Worm (Caenorhabditis elegans): ENCODE results near the gene clec-143.

clec-143 gene

ce11 chrII:10504729-10505128 is 34.6 kb upstream of the clec-143 start (continued):
- TF ChIP-seq grh-1 (GFP tag; IDR thresholded peaks at IDR 0.05) (no peak), aly-2 (tag; optimal IDR thresholded peaks at IDR 0.05) (no peak), Y116A8C.19 (tag; optimal IDR thresholded peaks at IDR 0.05; ENCODE audit: borderline replicate concordance) (no peak), sptf-1 (tag; optimal IDR thresholded peaks at IDR 0.05) (no peak), nhr-71 (tag; optimal IDR thresholded peaks at IDR 0.05) (peak; percentile 23), zag-1 (tag; optimal IDR thresholded peaks at IDR 0.05) (no peak), skn-1 (tag; optimal IDR thresholded peaks at IDR 0.05) (no peak), dsc-1 (tag; optimal IDR thresholded peaks at IDR 0.05) (no peak), C34B4.2 (tag; optimal IDR thresholded peaks at IDR 0.05) (no peak), unc-30 (tag; optimal IDR thresholded peaks at IDR 0.05) (no peak), ceh-82 (tag; optimal IDR thresholded peaks at IDR 0.05) (no peak), hlh-4 (tag; optimal IDR thresholded peaks at IDR 0.05) (no peak), nhr-90 (tag; optimal IDR thresholded peaks at IDR 0.05; ENCODE audit: poor library complexity) (no peak), lsy-2 (tag; optimal IDR thresholded peaks at IDR 0.05) (peak in 1 of 2 experiments; percentile 19), xbp-1 (tag; optimal IDR thresholded peaks at IDR 0.05) (no peak), nhr-77 (tag; optimal IDR thresholded peaks at IDR 0.05) (peak; percentile 28), hlh-17 (GFP tag; optimal IDR thresholded peaks at IDR 0.05; ENCODE audit: borderline replicate concordance) (no peak), lin-14 (GFP tag; optimal IDR thresholded peaks at IDR 0.05) (peak; percentile 57), nhr-11 (tag; optimal IDR thresholded peaks at IDR 0.05) (no peak), lin-13 (GFP tag; optimal IDR thresholded peaks at IDR 0.05) (no peak), zip-4 (GFP tag; optimal IDR thresholded peaks at IDR 0.05) (no peak), egl-13 (tag; optimal IDR thresholded peaks at IDR 0.05) (no peak), efl-3 (GFP tag; optimal IDR thresholded peaks at IDR 0.05) (no peak), vab-15 (tag; optimal IDR thresholded peaks at IDR 0.05) (no peak), jun-1 (tag; optimal IDR thresholded peaks at IDR 0.05) (no peak), nhr-20 (tag; optimal IDR thresholded peaks at IDR 0.05) (peak; percentile 13), nhr-12 (tag; optimal IDR thresholded peaks at IDR 0.05) (no peak), F16B12.6 (tag; optimal IDR thresholded peaks at IDR 0.05) (no peak), pag-3 (tag; optimal IDR thresholded peaks at IDR 0.05; ENCODE audit: borderline replicate concordance, insufficient read depth) (no peak), ceh-63 (GFP tag; optimal IDR thresholded peaks at IDR 0.05) (no peak), blmp-1 (tag; optimal IDR thresholded peaks at IDR 0.05) (peak; percentile 62), tlp-1 (tag; optimal IDR thresholded peaks at IDR 0.05) (no peak), swsn-7 (tag; optimal IDR thresholded peaks at IDR 0.05) (no peak), pax-3 (tag; optimal IDR thresholded peaks at IDR 0.05) (no peak), fkh-4 (tag; optimal IDR thresholded peaks at IDR 0.05; ENCODE audit: borderline replicate concordance) (no peak), lir-3 (tag; optimal IDR thresholded peaks at IDR 0.05; ENCODE audit: poor library complexity) (no peak), pqm-1 (tag; optimal IDR thresholded peaks at IDR 0.05) (no peak), efl-1 (optimal IDR thresholded peaks at IDR 0.05) (no peak), efl-1 (GFP tag; optimal IDR thresholded peaks at IDR 0.05 in 1 of 2) (peak in 1 of 2 experiments; percentile 1)

- TF ChIP-seq C04F5.9 (tag; optimal IDR thresholded peaks at IDR 0.05) = no peak
- TF ChIP-seq mep-1 (tag; optimal IDR thresholded peaks at IDR 0.05) = peak; percentile 73
- TF ChIP-seq ets-5 (GFP tag; IDR thresholded peaks at IDR 0.05) = no peak
- TF ChIP-seq ceh-90 (tag; optimal IDR thresholded peaks at IDR 0.05) = no peak
- TF ChIP-seq irx-1 (tag; optimal IDR thresholded peaks at IDR 0.05) = peak; percentile 66
- TF ChIP-seq dpl-1 (GFP tag; optimal IDR thresholded peaks at IDR 0.05) = peak in 2 of 3 experiments; percentile 37 to 55
- peak; percentile 10 for TF ChIP-seq mef-2 (tag; optimal IDR thresholded peaks at IDR 0.05)
- TF ChIP-seq efl-1 (optimal IDR thresholded peaks at IDR 0.05) = peak; percentile 72 to 79
- peak; percentile 55 to 91 for TF ChIP-seq efl-1 (GFP tag; optimal IDR thresholded peaks at IDR 0.05 in 1 of 2)
- peak; percentile 89 for TF ChIP-seq swsn-7 (tag; optimal IDR thresholded peaks at IDR 0.05)
- TF ChIP-seq blmp-1 (tag; optimal IDR thresholded peaks at IDR 0.05) = peak; percentile 73
- TF ChIP-seq egl-27 (tag; optimal IDR thresholded peaks at IDR 0.05) = peak; percentile 32 to 41
- TF ChIP-seq aly-2 (tag; optimal IDR thresholded peaks at IDR 0.05) = no peak
- peak; percentile 73 for TF ChIP-seq unc-86 (tag; optimal IDR thresholded peaks at IDR 0.05)
- TF ChIP-seq nhr-28 (tag; optimal IDR thresholded peaks at IDR 0.05) = no peak
- TF ChIP-seq unc-62 (GFP tag; optimal IDR thresholded peaks at IDR 0.05) = no peak
- peak; percentile 37 for TF ChIP-seq pax-3 (tag; optimal IDR thresholded peaks at IDR 0.05)
- TF ChIP-seq nhr-12 (tag; optimal IDR thresholded peaks at IDR 0.05) = no peak
- peak; percentile 73 for TF ChIP-seq nhr-90 (tag; optimal IDR thresholded peaks at IDR 0.05; ENCODE audit: poor library complexity)
- TF ChIP-seq dsc-1 (tag; optimal IDR thresholded peaks at IDR 0.05) = peak; percentile 77
- no peak for TF ChIP-seq hlh-4 (tag; optimal IDR thresholded peaks at IDR 0.05)
- peak; percentile 90 for TF ChIP-seq fkh-8 (tag; optimal IDR thresholded peaks at IDR 0.05)
- TF ChIP-seq rnt-1 (tag; optimal IDR thresholded peaks at IDR 0.05) = peak; percentile 82
Measured at ce11 chrII:10502491-10503063, 32.5 kb upstream of the clec-143 start, which contains the start of gene myrf-1. TSS of gene myrf-1 (minus strand) at chrII:10502541.

Measured in whole organism, L1 larva.